Worm (Caenorhabditis elegans): ENCODE results near the gene pgp-7.

- TF ChIP-seq gmeb-2 (tag; optimal IDR thresholded peaks at IDR 0.05) (no peak), pha-4 (tag; optimal IDR thresholded peaks at IDR 0.05) (no peak), K09A11.1 (tag; optimal IDR thresholded peaks at IDR 0.05; ENCODE audit: insufficient read depth) (no peak), ceh-18 (tag; optimal IDR thresholded peaks at IDR 0.05) (no peak), fax-1 (tag; optimal IDR thresholded peaks at IDR 0.05) (no peak), pros-1 (tag; optimal IDR thresholded peaks at IDR 0.05) (no peak), dve-1 (tag; optimal IDR thresholded peaks at IDR 0.05) (no peak), elt-2 (tag; optimal IDR thresholded peaks at IDR 0.05) (no peak), hlh-30 (tag; optimal IDR thresholded peaks at IDR 0.05; ENCODE audit: insufficient read depth) (no peak), nhr-11 (tag; optimal IDR thresholded peaks at IDR 0.05) (no peak), pax-1 (tag; optimal IDR thresholded peaks at IDR 0.05) (no peak), tbx-2 (tag; optimal IDR thresholded peaks at IDR 0.05) (no peak)
Observed at ce11 chrX:10919613-10920012, 49.6 kb upstream of the pgp-7 start, which contains the start of gene nstp-9.

Measured in whole organism, late embryonic.